Worm (Caenorhabditis elegans): ENCODE results near the gene ins-5.
"Not testable (repeated sequence)": the region's sequence is repeated elsewhere in the genome, so short reads cannot be mapped to it uniquely, and the experiment has no call there.

Gene ins-5

ce11 chrII:6000136-6000535 lies 2.8 kb downstream of the ins-5 start, which contains the start of gene ins-6:
Gene ins-6, plus strand, starts transcription at chrII:6000436.
- TF ChIP-seq hmg-1.2 (GFP tag; IDR thresholded peaks at IDR 0.05) (no peak), D2030.7 (GFP tag; IDR thresholded peaks at IDR 0.05) (no peak), egl-44 (GFP tag; IDR thresholded peaks at IDR 0.05) (no peak), ztf-18 (tag; optimal IDR thresholded peaks at IDR 0.05) (no peak), attf-3 (GFP tag; conservative IDR thresholded peaks at IDR 0.05) (no peak), lin-35 (GFP tag; optimal IDR thresholded peaks at IDR 0.05) (no peak), zfh-2 (GFP tag; conservative IDR thresholded peaks at IDR 0.05) (no peak), unc-62 (GFP tag; optimal IDR thresholded peaks at IDR 0.05) (no peak), ceh-40 (GFP tag; IDR thresholded peaks at IDR 0.05) (no peak), dox-1 (GFP tag; IDR thresholded peaks at IDR 0.05) (no peak), C06A6.2 (GFP tag; conservative IDR thresholded peaks at IDR 0.05) (no peak), ama-1 (optimal IDR thresholded peaks at IDR 0.05) (no peak), ama-1 (GFP tag; optimal IDR thresholded peaks at IDR 0.05) (no peak), egrh-3 (GFP tag; IDR thresholded peaks at IDR 0.05) (no peak), ceh-27 (GFP tag; optimal IDR thresholded peaks at IDR 0.05) (no peak)

- TF ChIP-seq nfya-1 (tag; optimal IDR thresholded peaks at IDR 0.05; ENCODE audit: borderline replicate concordance, insufficient read depth) (no peak), efl-1 (GFP tag; optimal IDR thresholded peaks at IDR 0.05) (no peak), ztf-3 (GFP tag; optimal IDR thresholded peaks at IDR 0.05) (no peak), chd-7 (tag; optimal IDR thresholded peaks at IDR 0.05) (no peak), hrde-1 (tag; optimal IDR thresholded peaks at IDR 0.05; ENCODE audit: borderline replicate concordance) (no peak), Y79H2A.3 (GFP tag; conservative IDR thresholded peaks at IDR 0.05) (no peak), Y56A3A.18 (GFP tag; IDR thresholded peaks at IDR 0.05) (no peak), ztf-25 (GFP tag; IDR thresholded peaks at IDR 0.05) (no peak), nfyb-1 (GFP tag; IDR thresholded peaks at IDR 0.05) (no peak), ekl-4 (GFP tag; IDR thresholded peaks at IDR 0.05) (no peak), zim-3 (tag; optimal IDR thresholded peaks at IDR 0.05) (no peak), nhr-120 (GFP tag; IDR thresholded peaks at IDR 0.05) (no peak), sea-2 (GFP tag; IDR thresholded peaks at IDR 0.05) (no peak), egl-44 (GFP tag; IDR thresholded peaks at IDR 0.05) (no peak), rcor-1 (GFP tag; IDR thresholded peaks at IDR 0.05) (no peak), ztf-6 (GFP tag; IDR thresholded peaks at IDR 0.05) (no peak), B0261.1 (tag; optimal IDR thresholded peaks at IDR 0.05) (no peak), K11D2.4 (GFP tag; IDR thresholded peaks at IDR 0.05) (no peak), F57A8.1 (GFP tag; optimal IDR thresholded peaks at IDR 0.05) (no peak), hmg-1.2 (GFP tag; IDR thresholded peaks at IDR 0.05) (no peak)
These were observed 3.6 kb downstream of the ins-5 start for ce11 chrII:6001004-6001403.

- TF ChIP-seq cebp-2 (GFP tag; IDR thresholded peaks at IDR 0.05); madf-10 (tag; optimal IDR thresholded peaks at IDR 0.05); attf-6 (GFP tag; IDR thresholded peaks at IDR 0.05): not testable (repeated sequence)
These were observed 11.5 kb downstream of the ins-5 start, which contains the start of gene ZK84.4 for ce11 chrII:6008887-6009286. Gene ZK84.4, minus strand, starts transcription at chrII:6008987.

ce11 chrII:6010544-6010943 lies 13.2 kb downstream of the ins-5 start, which contains the start of gene ins-20:
Gene ins-20, plus strand, starts transcription at chrII:6010844.
- TF ChIP-seq F23B12.7 (tag; optimal IDR thresholded peaks at IDR 0.05; ENCODE audit: insufficient read depth) (no peak), lin-35 (GFP tag; optimal IDR thresholded peaks at IDR 0.05) (no peak), gei-17 (GFP tag; optimal IDR thresholded peaks at IDR 0.05) (no peak), ama-1 (optimal IDR thresholded peaks at IDR 0.05) (no peak), ama-1 (GFP tag; optimal IDR thresholded peaks at IDR 0.05) (no peak), tlf-1 (GFP tag; optimal IDR thresholded peaks at IDR 0.05) (no peak)
